Worm (Caenorhabditis elegans) whole organism, young adult: ENCODE data around the gene Y43F8B.3.

ENCODE experiments used
- ccch-3 ChIP-seq: fragments of 200-800 bp; sonication (Bioruptor generic); optimal IDR thresholded peaks from 2 replicates; lab custom pipeline; 2018; ENCODE audit warnings: mild to moderate bottlenecking, missing genetic modification characterization, missing compliant biosample characterization
- ceh-79 ChIP-seq: sonication (generic microtip); optimal IDR thresholded peaks from 2 replicates; lab custom pipeline; 2017; ENCODE audit warnings: mild to moderate bottlenecking, missing genetic modification characterization, missing compliant biosample characterization
- ceh-91 ChIP-seq: fragments of 200-800 bp; sonication (Bioruptor generic); IDR thresholded peaks from 2 replicates; pipeline ENCODE4 v1.3.6; 2022; ENCODE audit warnings: missing genetic modification reagents, missing genetic modification characterization, missing compliant biosample characterization
- dpl-1 ChIP-seq: fragments of 150-350 bp; optimal IDR thresholded peaks from 2 replicates; lab custom pipeline; 2014; ENCODE audit warnings: missing biosample characterization, missing genetic modification reagents, missing genetic modification characterization
- egl-18 ChIP-seq: fragments of 200-800 bp; sonication (Bioruptor generic); IDR thresholded peaks from 2 replicates; pipeline ENCODE4 v1.3.6; 2022; ENCODE audit warnings: missing genetic modification reagents, missing genetic modification characterization, missing compliant biosample characterization
- ets-4 ChIP-seq: fragments of 200-800 bp; sonication (Bioruptor generic); optimal IDR thresholded peaks from 2 replicates; lab custom pipeline; 2018; ENCODE audit warnings: mild to moderate bottlenecking, missing genetic modification characterization, missing compliant biosample characterization
- mcd-1 ChIP-seq: fragments of 200-800 bp; sonication (Bioruptor generic); IDR thresholded peaks from 2 replicates; pipeline ENCODE4 v1.3.6; 2022; ENCODE audit warnings: missing genetic modification reagents, missing genetic modification characterization, missing compliant biosample characterization
- nhr-120 ChIP-seq: fragments of 200-800 bp; sonication (Bioruptor generic); IDR thresholded peaks from 2 replicates; pipeline ENCODE4 v1.3.6; 2022; ENCODE audit warnings: missing genetic modification characterization, missing compliant biosample characterization
- nhr-90 ChIP-seq: sonication (generic microtip); optimal IDR thresholded peaks from 2 replicates; lab custom pipeline; 2016; ENCODE audit warnings: missing genotype, mild to moderate bottlenecking, missing genetic modification characterization, missing compliant biosample characterization
- pha-4 ChIP-seq: fragments of 150-350 bp; sonication (generic microtip); optimal IDR thresholded peaks from 2 replicates; lab custom pipeline; 2014; ENCODE audit warnings: missing biosample characterization, missing genetic modification reagents, missing genetic modification characterization
- unc-62 ChIP-seq: fragments of 150-350 bp; optimal IDR thresholded peaks from 2 replicates; lab custom pipeline; 2014; ENCODE audit warnings: missing biosample characterization, missing genetic modification reagents, missing genetic modification characterization
- ztf-25 ChIP-seq: fragments of 200-800 bp; sonication (Bioruptor generic); IDR thresholded peaks from 2 replicates; pipeline ENCODE4 v1.3.6; 2022; ENCODE audit warnings: missing genetic modification reagents, missing genetic modification characterization, missing compliant biosample characterization
- ztf-26 ChIP-seq: sonication (generic microtip); optimal IDR thresholded peaks from 2 replicates; lab custom pipeline; 2017; ENCODE audit warnings: missing genetic modification characterization, missing compliant biosample characterization

DNA sequence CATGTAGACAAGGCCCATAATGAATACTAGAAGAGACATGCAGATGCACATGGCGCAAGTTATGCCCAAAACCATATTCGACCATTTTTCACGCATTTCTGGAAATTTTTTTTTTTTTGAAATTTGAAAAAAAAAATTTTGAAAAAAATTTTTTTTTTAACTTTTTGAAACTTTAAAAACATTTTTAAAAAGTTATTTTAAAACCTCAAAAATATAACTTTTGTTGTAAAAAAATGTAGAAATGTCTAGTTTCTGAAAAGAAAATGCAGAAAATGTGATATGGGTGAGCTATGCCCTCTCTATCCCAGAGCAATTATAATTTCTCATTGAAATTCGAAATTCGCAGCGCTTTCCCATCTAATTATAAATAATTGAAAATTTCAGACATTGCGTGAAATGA is 46.8 kb downstream of the Y43F8B.3 start, which contains the start of gene Y43F8B.20:
- TF ChIP-seq dpl-1 = no peak
- no peak for TF ChIP-seq mcd-1
- no peak for TF ChIP-seq ccch-3
- TF ChIP-seq nhr-120 (GFP tag; lab: Robert Waterston, UW) = no peak
- TF ChIP-seq ztf-25 (GFP tag; lab: Robert Waterston, UW) = no peak
- no peak for TF ChIP-seq ztf-26 (tag; lab: Kevin White, UChicago)
- TF ChIP-seq pha-4 = no peak
- no peak for TF ChIP-seq ceh-79 (tag; lab: Kevin White, UChicago)
- no peak for TF ChIP-seq unc-62 (GFP tag; lab: Kevin White, UChicago)
- TF ChIP-seq ceh-91 (GFP tag; lab: Robert Waterston, UW) = no peak
- TF ChIP-seq nhr-90 = no peak
- TF ChIP-seq ets-4 = no peak
- TF ChIP-seq egl-18 = no peak
